Fruit fly (Drosophila melanogaster) whole organism, embryonic: ENCODE results near the gene Lgr1.

ENCODE experiments used
- Asciz ChIP-seq: fragments of 200-800 bp; sonication (Bioruptor generic); optimal IDR thresholded peaks from 2 replicates; lab custom pipeline; 2017; ENCODE audit warnings: missing biosample characterization, mild to moderate bottlenecking, missing genetic modification characterization, missing genetic modification reagents
- Atf-2 ChIP-seq: fragments of 200-800 bp; sonication (Bioruptor generic); optimal IDR thresholded peaks from 2 replicates; lab custom pipeline; 2016; ENCODE audit warnings: missing biosample characterization, missing genetic modification characterization
- CG11504 ChIP-seq: fragments of 200-800 bp; sonication (Bioruptor generic); optimal IDR thresholded peaks from 3 replicates; lab custom pipeline; 2019; ENCODE audit warnings: missing biosample characterization, mild to moderate bottlenecking, missing genetic modification characterization, moderate library complexity
- CG11560 ChIP-seq: fragments of 200-800 bp; sonication (Bioruptor generic); IDR thresholded peaks from 3 replicates; pipeline ENCODE4 v1.3.6; 2022; ENCODE audit warnings: missing biosample characterization, missing genetic modification characterization
- CG1233 ChIP-seq: fragments of 200-800 bp; sonication (Bioruptor generic); optimal IDR thresholded peaks from 4 replicates; lab custom pipeline; 2018; ENCODE audit warnings: missing biosample characterization, mild to moderate bottlenecking, missing genetic modification characterization
- CG12769 ChIP-seq: fragments of 200-800 bp; sonication (Bioruptor generic); optimal IDR thresholded peaks from 2 replicates; lab custom pipeline; 2019; ENCODE audit warnings: missing biosample characterization, mild to moderate bottlenecking, missing genetic modification characterization, moderate library complexity
- CG14965 ChIP-seq: fragments of 200-800 bp; sonication (Bioruptor generic); optimal IDR thresholded peaks from 2 replicates; lab custom pipeline; 2016; ENCODE audit warnings: missing biosample characterization, missing genetic modification characterization, borderline replicate concordance
- CG15073 ChIP-seq: fragments of 200-800 bp; sonication (Bioruptor generic); optimal IDR thresholded peaks from 2 replicates; lab custom pipeline; 2016; ENCODE audit warnings: missing biosample characterization, missing genetic modification characterization
- CG15479 ChIP-seq: fragments of 200-800 bp; sonication (Bioruptor generic); optimal IDR thresholded peaks from 3 replicates; lab custom pipeline; 2019; ENCODE audit warnings: missing biosample characterization, mild to moderate bottlenecking, missing genetic modification characterization, moderate library complexity
- CG2678 ChIP-seq: fragments of 200-800 bp; sonication (Bioruptor generic); optimal IDR thresholded peaks from 3 replicates; lab custom pipeline; 2019; ENCODE audit warnings: missing biosample characterization, mild to moderate bottlenecking, missing genetic modification characterization, moderate library complexity
- CG2875 ChIP-seq: fragments of 200-800 bp; sonication (Bioruptor generic); optimal IDR thresholded peaks from 2 replicates; lab custom pipeline; 2017; ENCODE audit warnings: missing biosample characterization, mild to moderate bottlenecking, missing genetic modification characterization, missing genetic modification reagents
- CG30403 ChIP-seq: fragments of 200-800 bp; sonication (Bioruptor generic); optimal IDR thresholded peaks from 3 replicates; lab custom pipeline; 2016; ENCODE audit warnings: missing biosample characterization, missing genetic modification characterization
- CG33557 ChIP-seq: fragments of 200-800 bp; sonication (Bioruptor generic); optimal IDR thresholded peaks from 2 replicates; lab custom pipeline; 2019; ENCODE audit warnings: missing biosample characterization, mild to moderate bottlenecking, missing genetic modification characterization, moderate library complexity
- CG42726 ChIP-seq: fragments of 200-800 bp; sonication (Bioruptor generic); IDR thresholded peaks from 2 replicates; pipeline ENCODE4 v1.3.6; 2022; ENCODE audit warnings: missing biosample characterization, missing genetic modification characterization; ENCODE audit not compliant: partially characterized antibody
- CG6689 ChIP-seq: fragments of 200-800 bp; sonication (Bioruptor generic); IDR thresholded peaks from 2 replicates; pipeline ENCODE4 v1.3.6; 2022; ENCODE audit warnings: missing biosample characterization, missing genetic modification characterization
- CG7357 ChIP-seq: fragments of 200-800 bp; sonication (Bioruptor generic); IDR thresholded peaks from 3 replicates; pipeline ENCODE4 v1.3.6; 2022; ENCODE audit warnings: missing biosample characterization, missing genetic modification characterization
- Camta ChIP-seq: fragments of 200-800 bp; sonication (Bioruptor generic); optimal IDR thresholded peaks from 2 replicates; lab custom pipeline; 2016; ENCODE audit warnings: missing biosample characterization, missing genetic modification characterization
- Chrac-16 ChIP-seq: fragments of 200-800 bp; sonication (Bioruptor generic); optimal IDR thresholded peaks from 3 replicates; lab custom pipeline; 2016; ENCODE audit warnings: missing biosample characterization, missing genetic modification characterization
- D19A ChIP-seq: fragments of 200-800 bp; optimal IDR thresholded peaks from 3 replicates; lab custom pipeline; 2019; ENCODE audit warnings: missing biosample characterization, mild to moderate bottlenecking, missing genetic modification characterization, moderate library complexity
- Deaf1 ChIP-seq: fragments of 200-800 bp; optimal IDR thresholded peaks from 3 replicates; lab custom pipeline; 2019; ENCODE audit warnings: missing biosample characterization, mild to moderate bottlenecking, missing genetic modification characterization, moderate library complexity
- Ets65A ChIP-seq: fragments of 200-800 bp; sonication (Bioruptor generic); peaks from one replicate; lab custom pipeline; 2016; ENCODE audit warnings: missing biosample characterization, missing genetic modification characterization
- Hr51 ChIP-seq, 2 experiments: fragments of 200-800 bp; sonication (Bioruptor generic); optimal IDR thresholded peaks; 2 replicates in 1 of 2; 3 replicates in 1 of 2; lab custom pipeline; 2016 to 2018; ENCODE audit warnings: missing biosample characterization in 2 of 2, missing genetic modification characterization in 2 of 2, mild to moderate bottlenecking in 1 of 2, moderate library complexity in 1 of 2
- Max ChIP-seq: fragments of 200-800 bp; sonication (Bioruptor generic); optimal IDR thresholded peaks from 2 replicates; lab custom pipeline; 2016; ENCODE audit warnings: missing biosample characterization, mild to moderate bottlenecking, missing genetic modification characterization
- Meics ChIP-seq: fragments of 200-800 bp; sonication (Bioruptor generic); optimal IDR thresholded peaks from 2 replicates; lab custom pipeline; 2017; ENCODE audit warnings: missing biosample characterization, mild to moderate bottlenecking, missing genetic modification characterization
- Mes4 ChIP-seq: fragments of 200-800 bp; sonication (Bioruptor generic); optimal IDR thresholded peaks from 2 replicates; lab custom pipeline; 2016; ENCODE audit warnings: missing biosample characterization, missing genetic modification characterization
- NC2β ChIP-seq: fragments of 200-800 bp; sonication (Bioruptor generic); optimal IDR thresholded peaks from 2 replicates; lab custom pipeline; 2016; ENCODE audit warnings: missing biosample characterization, missing genetic modification characterization
- NFAT ChIP-seq: fragments of 200-800 bp; sonication (Bioruptor generic); IDR thresholded peaks from 2 replicates; pipeline ENCODE4 v1.3.6; 2022; ENCODE audit warnings: missing biosample characterization, missing genetic modification characterization
- Ptx1 ChIP-seq: fragments of 200-800 bp; sonication (Bioruptor generic); IDR thresholded peaks from 2 replicates; pipeline ENCODE4 v1.3.6; 2022; ENCODE audit warnings: missing biosample characterization, missing genetic modification characterization
- ac ChIP-seq: fragments of 200-800 bp; sonication (Bioruptor generic); optimal IDR thresholded peaks from 3 replicates; lab custom pipeline; 2017; ENCODE audit warnings: missing biosample characterization, mild to moderate bottlenecking, missing genetic modification characterization
- ash1 ChIP-seq: fragments of 200-800 bp; sonication (Bioruptor generic); optimal IDR thresholded peaks from 2 replicates; lab custom pipeline; 2018; ENCODE audit warnings: missing biosample characterization, mild to moderate bottlenecking, missing genetic modification characterization
- bsh ChIP-seq, 2 experiments: fragments of 200-800 bp; sonication (Bioruptor generic); optimal IDR thresholded peaks; 2 replicates each; lab custom pipeline; 2017 to 2018; ENCODE audit warnings: mild to moderate bottlenecking in 2 of 2, missing biosample characterization in 2 of 2, missing genetic modification characterization in 2 of 2, moderate library complexity in 1 of 2
- corto ChIP-seq: fragments of 200-800 bp; sonication (Bioruptor generic); optimal IDR thresholded peaks from 2 replicates; lab custom pipeline; 2016; ENCODE audit warnings: missing biosample characterization, mild to moderate bottlenecking, missing genetic modification characterization, moderate library complexity
- dmrt99B ChIP-seq: fragments of 200-800 bp; sonication (Bioruptor generic); optimal IDR thresholded peaks from 2 replicates; lab custom pipeline; 2018; ENCODE audit warnings: missing biosample characterization, mild to moderate bottlenecking, missing genetic modification characterization, moderate library complexity
- dysf ChIP-seq: fragments of 200-800 bp; sonication (Bioruptor generic); IDR thresholded peaks from 3 replicates; pipeline ENCODE4 v1.3.6; 2022; ENCODE audit warnings: missing biosample characterization, missing genetic modification characterization
- gem ChIP-seq: fragments of 200-800 bp; sonication (Bioruptor generic); optimal IDR thresholded peaks from 2 replicates; lab custom pipeline; 2019; ENCODE audit warnings: missing biosample characterization, mild to moderate bottlenecking, missing genetic modification characterization, moderate library complexity
- gfzf ChIP-seq: fragments of 200-800 bp; sonication (Bioruptor generic); optimal IDR thresholded peaks from 2 replicates; lab custom pipeline; 2016; ENCODE audit warnings: missing biosample characterization, mild to moderate bottlenecking, missing genetic modification characterization, moderate library complexity
- hbn ChIP-seq: fragments of 200-800 bp; sonication (Bioruptor generic); IDR thresholded peaks from 2 replicates; pipeline ENCODE4 v1.3.6; 2022; ENCODE audit warnings: missing biosample characterization, missing genetic modification characterization; ENCODE audit not compliant: partially characterized antibody
- klu ChIP-seq: fragments of 200-800 bp; sonication (Bioruptor generic); IDR thresholded peaks from 2 replicates; pipeline ENCODE4 v1.3.6; 2022; ENCODE audit warnings: missing biosample characterization, missing genetic modification characterization
- lab ChIP-seq: fragments of 200-800 bp; sonication (Bioruptor generic); optimal IDR thresholded peaks from 3 replicates; lab custom pipeline; 2017; ENCODE audit warnings: missing biosample characterization, missing genetic modification characterization, mild to moderate bottlenecking, moderate library complexity, missing genetic modification reagents
- mirr ChIP-seq: fragments of 200-800 bp; sonication (Bioruptor generic); optimal IDR thresholded peaks from 3 replicates; lab custom pipeline; 2018; ENCODE audit warnings: missing biosample characterization, mild to moderate bottlenecking, missing genetic modification characterization
- nom ChIP-seq: fragments of 200-800 bp; sonication (Bioruptor generic); optimal IDR thresholded peaks from 2 replicates; lab custom pipeline; 2017; ENCODE audit warnings: missing biosample characterization, missing genetic modification characterization, mild to moderate bottlenecking, moderate library complexity, missing genetic modification reagents
- phol ChIP-seq: fragments of 200-800 bp; sonication (Bioruptor generic); optimal IDR thresholded peaks from 3 replicates; lab custom pipeline; 2018; ENCODE audit warnings: missing biosample characterization, mild to moderate bottlenecking, missing genetic modification characterization, moderate library complexity
- run ChIP-seq: fragments of 200-800 bp; sonication (Bioruptor generic); optimal IDR thresholded peaks from 3 replicates; lab custom pipeline; 2018; ENCODE audit warnings: missing biosample characterization, mild to moderate bottlenecking, missing genetic modification characterization
- schlank ChIP-seq: fragments of 200-800 bp; sonication (Bioruptor generic); optimal IDR thresholded peaks from 2 replicates; lab custom pipeline; 2018; ENCODE audit warnings: missing biosample characterization, mild to moderate bottlenecking, missing genetic modification characterization
- scrt ChIP-seq: fragments of 200-800 bp; sonication (Bioruptor generic); optimal IDR thresholded peaks from 2 replicates; lab custom pipeline; 2018; ENCODE audit warnings: missing biosample characterization, mild to moderate bottlenecking, missing genetic modification characterization, moderate library complexity
- slp2 ChIP-seq: fragments of 200-800 bp; sonication (Bioruptor generic); optimal IDR thresholded peaks from 2 replicates; lab custom pipeline; 2016; ENCODE audit warnings: missing biosample characterization, missing genetic modification characterization
- trem ChIP-seq: fragments of 200-800 bp; optimal IDR thresholded peaks from 3 replicates; lab custom pipeline; 2019; ENCODE audit warnings: missing biosample characterization, mild to moderate bottlenecking, missing genetic modification characterization, moderate library complexity
- wek ChIP-seq: fragments of 200-800 bp; sonication (Bioruptor generic); optimal IDR thresholded peaks from 3 replicates; lab custom pipeline; 2018; ENCODE audit warnings: missing biosample characterization, mild to moderate bottlenecking, missing genetic modification characterization, moderate library complexity

Lgr1 gene

dm6 chr3R:17703024-17703690 lies 22.4 kb upstream of the Lgr1 start (continued):
- TF ChIP-seq CG11504 (tag; lab: Kevin White, UChicago) (peak; percentile 58), D19A (tag; lab: Kevin White, UChicago) (peak; percentile 0), Chrac-16 (GFP tag; lab: Kevin White, UChicago) (no peak), Hr51 (GFP tag; optimal IDR thresholded peaks at IDR 0.05; lab: Kevin White, UChicago) (peak in 1 of 2 experiments; percentile 39), dmrt99B (tag; lab: Kevin White, UChicago) (peak; percentile 60), bsh (GFP tag; optimal IDR thresholded peaks at IDR 0.05; lab: Kevin White, UChicago) (peak in 1 of 2 experiments; percentile 78), CG15479 (GFP tag; lab: Kevin White, UChicago) (peak; percentile 3), phol (tag; lab: Kevin White, UChicago) (peak; percentile 46), CG12769 (tag; lab: Kevin White, UChicago) (no peak), Ptx1 (GFP tag; lab: Robert Waterston, UW) (peak; percentile 35; the same call in 1 of the 2 replicates), Max (GFP tag; lab: Kevin White, UChicago) (no peak), CG15073 (GFP tag; lab: Kevin White, UChicago) (no peak), corto (GFP tag; lab: Kevin White, UChicago) (peak; percentile 33), CG30403 (GFP tag; lab: Kevin White, UChicago) (peak; percentile 0), CG7357 (GFP tag; lab: Robert Waterston, UW) (no peak), ash1 (GFP tag; lab: Kevin White, UChicago) (no peak), CG33557 (no peak), CG14965 (GFP tag; lab: Kevin White, UChicago) (no peak), schlank (tag; lab: Kevin White, UChicago) (no peak), klu (GFP tag; lab: Robert Waterston, UW) (no peak), Deaf1 (tag; lab: Kevin White, UChicago) (no peak), mirr (no peak), Mes4 (no peak), Ets65A (GFP tag; lab: Kevin White, UChicago) (no peak), Meics (GFP tag; lab: Kevin White, UChicago) (no peak), run (tag; lab: Kevin White, UChicago) (no peak), lab (GFP tag; lab: Kevin White, UChicago) (no peak), ac (GFP tag; lab: Kevin White, UChicago) (no peak), CG2678 (peak; percentile 39), CG11560 (tag; lab: Robert Waterston, UW) (no peak), Camta (no peak), CG2875 (GFP tag; lab: Kevin White, UChicago) (no peak), scrt (GFP tag; lab: Kevin White, UChicago) (no peak), gem (tag; lab: Kevin White, UChicago) (peak; percentile 60), Asciz (GFP tag; lab: Kevin White, UChicago) (peak; percentile 4), dysf (GFP tag; lab: Robert Waterston, UW) (0 out of 3 replicates have a peak, but pooled peaks have one; percentile 10), CG6689 (GFP tag; lab: Robert Waterston, UW) (peak; percentile 45), wek (GFP tag; lab: Kevin White, UChicago) (no peak), NFAT (GFP tag; lab: Robert Waterston, UW) (no peak), hbn (GFP tag; lab: Robert Waterston, UW) (no peak), NC2β (GFP tag; lab: Kevin White, UChicago) (no peak), CG42726 (GFP tag; lab: Robert Waterston, UW) (0 out of 2 replicates have a peak, but pooled peaks have one; percentile 19), Atf-2 (GFP tag; lab: Kevin White, UChicago) (no peak), nom (GFP tag; lab: Kevin White, UChicago) (peak; percentile 77), CG1233 (GFP tag; lab: Kevin White, UChicago) (no peak), gfzf (GFP tag; lab: Kevin White, UChicago) (no peak), slp2 (no peak), trem (tag; lab: Kevin White, UChicago) (peak; percentile 11)
